Worm (Caenorhabditis elegans) whole organism, L1 larva: ENCODE measurements around the gene Y105C5A.24.

Experiments
- ama-1 ChIP-seq: fragments of 150-350 bp; optimal IDR thresholded peaks from 2 replicates; lab custom pipeline; 2014
- ceh-82 ChIP-seq, 3 experiments: fragments of 150-350 bp in 1 of 3; sonication (generic microtip) in 2 of 3; optimal IDR thresholded peaks; 2 replicates each; lab custom pipeline; 2014 to 2017; ENCODE audit warnings: missing biosample characterization in 3 of 3, missing genetic modification characterization in 3 of 3
- nhr-12 ChIP-seq: sonication (generic microtip); optimal IDR thresholded peaks from 2 replicates; lab custom pipeline; 2017; ENCODE audit warnings: missing biosample characterization, missing genetic modification characterization
- unc-62 ChIP-seq: fragments of 150-350 bp; optimal IDR thresholded peaks from 2 replicates; lab custom pipeline; 2014; ENCODE audit warnings: missing biosample characterization, missing genetic modification reagents, missing genetic modification characterization
- zag-1 ChIP-seq: fragments of 150-350 bp; optimal IDR thresholded peaks from 2 replicates; lab custom pipeline; 2014; ENCODE audit warnings: missing biosample characterization, missing genetic modification characterization
- ztf-11 ChIP-seq, 2 experiments: sonication (generic microtip); optimal IDR thresholded peaks; 2 replicates each; lab custom pipeline; 2016 to 2017; ENCODE audit warnings: missing genetic modification characterization in 2 of 2, missing biosample characterization in 1 of 2, missing compliant biosample characterization in 1 of 2

DNA sequence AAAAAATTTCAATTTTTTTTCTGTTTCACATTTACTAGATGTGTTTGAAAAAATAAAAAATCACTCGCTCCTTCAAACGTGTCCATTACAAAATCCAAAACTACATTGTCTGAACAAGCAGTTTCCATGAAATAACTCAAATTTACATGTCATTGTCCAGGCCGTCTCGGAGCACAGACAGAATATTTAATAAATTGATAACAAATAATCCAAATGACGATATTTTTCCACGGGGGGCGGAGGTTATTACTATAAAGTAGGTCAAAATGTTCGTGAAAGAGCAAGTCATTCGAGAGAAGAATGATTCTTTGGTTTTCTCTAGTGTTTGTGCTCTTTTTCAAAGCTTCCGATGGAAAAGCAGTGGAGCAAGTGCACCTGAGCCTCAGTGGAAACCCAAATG is 34.2 kb downstream of the Y105C5A.24 start, which contains the start of gene Y105C5B.3:
- no peak for TF ChIP-seq zag-1 (tag; lab: Kevin White, UChicago)
- TF ChIP-seq ama-1 (lab: Kevin White, UChicago): no peak
- TF ChIP-seq ztf-11 (tag; optimal IDR thresholded peaks at IDR 0.05; lab: Kevin White, UChicago): no peak
- no peak for TF ChIP-seq nhr-12 (tag; lab: Kevin White, UChicago)
- TF ChIP-seq unc-62 (GFP tag; lab: Kevin White, UChicago): no peak
- TF ChIP-seq ceh-82 (tag; optimal IDR thresholded peaks at IDR 0.05; lab: Kevin White, UChicago): no peak
